Fruit fly (Drosophila melanogaster) whole organism, embryonic: ENCODE measurements around the gene sbr.
A peak's percentile ranks its signal among the peaks of the same experiment; 100 is the strongest.

Experiments used
- B-H1 ChIP-seq: fragments of 200-800 bp; sonication (Bioruptor generic); IDR thresholded peaks from 3 replicates; pipeline ENCODE4 v1.3.6; 2022; ENCODE audit warnings: missing biosample characterization, missing genetic modification characterization
- Bgb ChIP-seq: fragments of 200-800 bp; sonication (Bioruptor generic); IDR thresholded peaks from 2 replicates; pipeline ENCODE4 v1.3.6; 2022; ENCODE audit warnings: missing biosample characterization, missing genetic modification characterization; ENCODE audit not compliant: partially characterized antibody
- CG10979 ChIP-seq: fragments of 200-800 bp; sonication (Bioruptor generic); optimal IDR thresholded peaks from 2 replicates; lab custom pipeline; 2018; ENCODE audit warnings: missing biosample characterization, mild to moderate bottlenecking, missing genetic modification characterization, moderate library complexity
- CG11398 ChIP-seq: fragments of 200-800 bp; sonication (Bioruptor generic); optimal IDR thresholded peaks from 2 replicates; lab custom pipeline; 2016; ENCODE audit warnings: missing biosample characterization, missing genetic modification characterization
- CG11696 ChIP-seq: fragments of 200-800 bp; sonication (Bioruptor generic); IDR thresholded peaks from 2 replicates; pipeline ENCODE4 v1.3.6; 2022; ENCODE audit warnings: missing biosample characterization, missing genetic modification characterization
- CG11723 ChIP-seq: fragments of 200-800 bp; sonication (Bioruptor generic); optimal IDR thresholded peaks from 2 replicates; lab custom pipeline; 2017; ENCODE audit warnings: missing biosample characterization, mild to moderate bottlenecking, missing genetic modification characterization
- CG13624 ChIP-seq: fragments of 200-800 bp; sonication (Bioruptor generic); optimal IDR thresholded peaks from 2 replicates; lab custom pipeline; 2016; ENCODE audit warnings: missing biosample characterization, missing genetic modification characterization
- CG13894 ChIP-seq: fragments of 200-800 bp; sonication (Bioruptor generic); optimal IDR thresholded peaks from 3 replicates; lab custom pipeline; 2018; ENCODE audit warnings: missing biosample characterization, mild to moderate bottlenecking, missing genetic modification characterization, moderate library complexity
- CG15269 ChIP-seq: fragments of 200-800 bp; sonication (Bioruptor generic); optimal IDR thresholded peaks from 2 replicates; lab custom pipeline; 2018; ENCODE audit warnings: missing biosample characterization, mild to moderate bottlenecking, missing genetic modification characterization, moderate library complexity
- CG15514 ChIP-seq: fragments of 200-800 bp; sonication (Bioruptor generic); optimal IDR thresholded peaks from 3 replicates; lab custom pipeline; 2017; ENCODE audit warnings: missing biosample characterization, missing genetic modification characterization, mild to moderate bottlenecking, moderate library complexity, missing genetic modification reagents
- CG17359 ChIP-seq: fragments of 200-800 bp; sonication (Bioruptor generic); optimal IDR thresholded peaks from 3 replicates; lab custom pipeline; 2018; ENCODE audit warnings: missing biosample characterization, mild to moderate bottlenecking, missing genetic modification characterization, moderate library complexity
- CG17385 ChIP-seq: fragments of 200-800 bp; sonication (Bioruptor generic); optimal IDR thresholded peaks from 3 replicates; lab custom pipeline; 2018; ENCODE audit warnings: missing biosample characterization, mild to moderate bottlenecking, missing genetic modification characterization
- CG2129 ChIP-seq: fragments of 200-800 bp; sonication (Bioruptor generic); IDR thresholded peaks from 2 replicates; pipeline ENCODE4 v1.3.6; 2022; ENCODE audit warnings: missing biosample characterization, missing genetic modification characterization; ENCODE audit not compliant: partially characterized antibody
- CG2202 ChIP-seq: fragments of 200-800 bp; sonication (Bioruptor generic); optimal IDR thresholded peaks from 2 replicates; lab custom pipeline; 2018; ENCODE audit warnings: missing biosample characterization, mild to moderate bottlenecking, missing genetic modification characterization
- CG2678 ChIP-seq: fragments of 200-800 bp; sonication (Bioruptor generic); optimal IDR thresholded peaks from 3 replicates; lab custom pipeline; 2019; ENCODE audit warnings: missing biosample characterization, mild to moderate bottlenecking, missing genetic modification characterization, moderate library complexity
- CG2712 ChIP-seq: fragments of 200-800 bp; optimal IDR thresholded peaks from 3 replicates; lab custom pipeline; 2019; ENCODE audit warnings: missing biosample characterization, mild to moderate bottlenecking, missing genetic modification characterization, moderate library complexity
- CG3163 ChIP-seq: fragments of 200-800 bp; sonication (Bioruptor generic); optimal IDR thresholded peaks from 3 replicates; lab custom pipeline; 2016; ENCODE audit warnings: missing biosample characterization, missing genetic modification characterization
- CG4282 ChIP-seq: fragments of 200-800 bp; sonication (Bioruptor generic); optimal IDR thresholded peaks from 2 replicates; lab custom pipeline; 2016; ENCODE audit warnings: missing biosample characterization, missing genetic modification characterization
- CG5180 ChIP-seq: fragments of 200-800 bp; sonication (Bioruptor generic); optimal IDR thresholded peaks from 3 replicates; lab custom pipeline; 2017; ENCODE audit warnings: missing biosample characterization, missing genetic modification characterization, mild to moderate bottlenecking, moderate library complexity, missing genetic modification reagents
- CG6689 ChIP-seq: fragments of 200-800 bp; sonication (Bioruptor generic); IDR thresholded peaks from 2 replicates; pipeline ENCODE4 v1.3.6; 2022; ENCODE audit warnings: missing biosample characterization, missing genetic modification characterization
- CG9817 ChIP-seq: fragments of 200-800 bp; sonication (Bioruptor generic); optimal IDR thresholded peaks from 2 replicates; lab custom pipeline; 2018; ENCODE audit warnings: missing biosample characterization, mild to moderate bottlenecking, missing genetic modification characterization, moderate library complexity
- CG9876 ChIP-seq: fragments of 200-800 bp; sonication (Bioruptor generic); optimal IDR thresholded peaks from 2 replicates; lab custom pipeline; 2016; ENCODE audit warnings: missing biosample characterization, missing genetic modification characterization
- Dp ChIP-seq: fragments of 200-800 bp; sonication (Bioruptor generic); optimal IDR thresholded peaks from 2 replicates; lab custom pipeline; 2018; ENCODE audit warnings: missing biosample characterization, mild to moderate bottlenecking, missing genetic modification characterization, moderate library complexity
- Drgx ChIP-seq: fragments of 200-800 bp; sonication (Bioruptor generic); IDR thresholded peaks from 2 replicates; pipeline ENCODE4 v1.3.6; 2022; ENCODE audit warnings: missing biosample characterization, missing genetic modification characterization
- Myb ChIP-seq: fragments of 200-800 bp; sonication (Bioruptor generic); optimal IDR thresholded peaks from 2 replicates; lab custom pipeline; 2016; ENCODE audit warnings: missing biosample characterization, missing genetic modification characterization
- Sin3A ChIP-seq: fragments of >200 bp; optimal IDR thresholded peaks from 2 replicates; lab custom pipeline; 2018
- TFAM ChIP-seq: fragments of 200-800 bp; sonication (Bioruptor generic); optimal IDR thresholded peaks from 2 replicates; lab custom pipeline; 2017; ENCODE audit warnings: missing biosample characterization, missing genetic modification characterization, inconsistent platforms
- Trl ChIP-seq, 3 experiments: fragments of >200 bp in 2 of 3; fragments of 200-800 bp in 1 of 3; sonication (Bioruptor generic) in 1 of 3; optimal IDR thresholded peaks; 2 replicates in 1 of 3; 3 replicates in 2 of 3; lab custom pipeline; 2016 to 2017; ENCODE audit warnings: missing biosample characterization in 1 of 3, missing genetic modification characterization in 1 of 3
- chif ChIP-seq, 2 experiments: fragments of 200-800 bp; sonication (Bioruptor generic); optimal IDR thresholded peaks; 3 replicates each; lab custom pipeline; 2016; ENCODE audit warnings: missing biosample characterization in 2 of 2, missing genetic modification characterization in 2 of 2
- chinmo ChIP-seq: fragments of 200-800 bp; sonication (Bioruptor generic); IDR thresholded peaks from 4 replicates; pipeline ENCODE4 v1.3.6; 2022; ENCODE audit warnings: missing biosample characterization, missing genetic modification characterization; ENCODE audit not compliant: partially characterized antibody
- cwo ChIP-seq: fragments of 200-800 bp; sonication (Bioruptor generic); optimal IDR thresholded peaks from 3 replicates; lab custom pipeline; 2017; ENCODE audit warnings: missing biosample characterization, missing genetic modification characterization, mild to moderate bottlenecking, moderate library complexity, missing genetic modification reagents
- en ChIP-seq: fragments of 200-800 bp; sonication (Bioruptor generic); optimal IDR thresholded peaks from 2 replicates; lab custom pipeline; 2016; ENCODE audit warnings: missing biosample characterization, missing genetic modification characterization
- exex ChIP-seq: fragments of 200-800 bp; sonication (Bioruptor generic); optimal IDR thresholded peaks from 4 replicates; lab custom pipeline; 2018; ENCODE audit warnings: missing biosample characterization, mild to moderate bottlenecking, missing genetic modification characterization, moderate library complexity
- ftz-f1 ChIP-seq: fragments of 200-800 bp; sonication (Bioruptor generic); optimal IDR thresholded peaks from 2 replicates; lab custom pipeline; 2016; ENCODE audit warnings: missing biosample characterization, missing genetic modification characterization
- ind ChIP-seq: fragments of 200-800 bp; sonication (Bioruptor generic); optimal IDR thresholded peaks from 3 replicates; lab custom pipeline; 2016; ENCODE audit warnings: missing biosample characterization, missing genetic modification characterization
- jigr1 ChIP-seq: fragments of 200-800 bp; sonication (Bioruptor generic); IDR thresholded peaks from 3 replicates; pipeline ENCODE4 v1.3.6; 2022; ENCODE audit warnings: missing biosample characterization, missing genetic modification characterization
- lab ChIP-seq: fragments of 200-800 bp; sonication (Bioruptor generic); optimal IDR thresholded peaks from 3 replicates; lab custom pipeline; 2017; ENCODE audit warnings: missing biosample characterization, missing genetic modification characterization, mild to moderate bottlenecking, moderate library complexity, missing genetic modification reagents
- maf-S ChIP-seq: fragments of 200-800 bp; sonication (Bioruptor generic); optimal IDR thresholded peaks from 2 replicates; lab custom pipeline; 2016; ENCODE audit warnings: missing biosample characterization, missing genetic modification characterization
- nau ChIP-seq: fragments of 200-800 bp; sonication (Bioruptor generic); optimal IDR thresholded peaks from 3 replicates; lab custom pipeline; 2017; ENCODE audit warnings: missing biosample characterization, mild to moderate bottlenecking, missing genetic modification characterization, missing genetic modification reagents
- otp ChIP-seq: fragments of 200-800 bp; sonication (Bioruptor generic); IDR thresholded peaks from 3 replicates; pipeline ENCODE4, ENCODE4 v1.3.6; 2022; ENCODE audit warnings: missing biosample characterization, missing genetic modification characterization
- prd ChIP-seq, 3 experiments: fragments of >200 bp in 2 of 3; fragments of 200-800 bp in 1 of 3; sonication (Bioruptor generic) in 1 of 3; optimal IDR thresholded peaks in 2 of 3; IDR thresholded peaks in 1 of 3; 2 replicates in 2 of 3; 3 replicates in 1 of 3; pipeline versions ENCODE4 v1.3.6 to Lab custom; 2017 to 2022; ENCODE audit warnings: missing biosample characterization in 1 of 3, missing genetic modification characterization in 1 of 3
- scrt ChIP-seq: fragments of 200-800 bp; sonication (Bioruptor generic); optimal IDR thresholded peaks from 2 replicates; lab custom pipeline; 2018; ENCODE audit warnings: missing biosample characterization, mild to moderate bottlenecking, missing genetic modification characterization, moderate library complexity
- shn ChIP-seq: fragments of 200-800 bp; sonication (Bioruptor generic); optimal IDR thresholded peaks from 3 replicates; lab custom pipeline; 2016; ENCODE audit warnings: missing biosample characterization, missing genetic modification characterization
- ssp ChIP-seq: fragments of 200-800 bp; sonication (Bioruptor generic); IDR thresholded peaks from 2 replicates; pipeline ENCODE4 v1.3.6; 2022; ENCODE audit warnings: missing biosample characterization, missing genetic modification characterization
- tup ChIP-seq: fragments of 200-800 bp; sonication (Bioruptor generic); optimal IDR thresholded peaks from 2 replicates; lab custom pipeline; 2016; ENCODE audit warnings: missing biosample characterization, mild to moderate bottlenecking, missing genetic modification characterization, moderate library complexity
- wdn ChIP-seq: fragments of 200-800 bp; sonication (Bioruptor generic); IDR thresholded peaks from 2 replicates; pipeline ENCODE4 v1.3.6; 2022; ENCODE audit warnings: missing biosample characterization, missing genetic modification characterization
- zfh1 ChIP-seq: fragments of 200-800 bp; sonication (Bioruptor generic); IDR thresholded peaks from 3 replicates; pipeline ENCODE4 v1.3.6; 2022; ENCODE audit warnings: missing biosample characterization, missing genetic modification characterization

The sbr gene

dm6 chrX:10806718-10807412 is 40.0 kb downstream of the sbr start (continued):
- TF ChIP-seq prd (optimal IDR thresholded peaks at IDR 0.05; lab: Kevin White, UChicago) (no peak), prd (GFP tag; IDR thresholded peaks at IDR 0.05; lab: Robert Waterston, UW) (no peak), chif (GFP tag; optimal IDR thresholded peaks at IDR 0.05; lab: Kevin White, UChicago) (no peak), CG11398 (GFP tag; lab: Kevin White, UChicago) (no peak), Myb (GFP tag; lab: Kevin White, UChicago) (no peak), CG15269 (tag; lab: Kevin White, UChicago) (no peak), Drgx (GFP tag; lab: Robert Waterston, UW) (no peak), CG5180 (GFP tag; lab: Kevin White, UChicago) (no peak), ftz-f1 (GFP tag; lab: Kevin White, UChicago) (no peak), B-H1 (GFP tag; lab: Robert Waterston, UW) (no peak), CG10979 (no peak), CG6689 (GFP tag; lab: Robert Waterston, UW) (no peak), en (GFP tag; lab: Kevin White, UChicago) (no peak)

dm6 chrX:10805651-10806191 is 41.2 kb downstream of the sbr start:
- TF ChIP-seq Dp (peak; percentile 50), Sin3A (no peak), exex (tag; lab: Kevin White, UChicago) (peak; percentile 46), CG4282 (GFP tag; lab: Kevin White, UChicago) (no peak), CG2129 (no peak; the same call in 1 of the 2 replicates), ssp (GFP tag; lab: Robert Waterston, UW) (no peak), wdn (GFP tag; lab: Robert Waterston, UW) (no peak), CG2202 (tag; lab: Kevin White, UChicago) (no peak), nau (GFP tag; lab: Kevin White, UChicago) (no peak), ind (GFP tag; lab: Kevin White, UChicago) (no peak), Trl (optimal IDR thresholded peaks at IDR 0.05; lab: Kevin White, UChicago) (peak; percentile 66 to 82), Trl (GFP tag; optimal IDR thresholded peaks at IDR 0.05; lab: Kevin White, UChicago) (no peak), CG11696 (GFP tag; lab: Robert Waterston, UW) (no peak), jigr1 (GFP tag; lab: Robert Waterston, UW) (no peak), TFAM (GFP tag; lab: Kevin White, UChicago) (no peak), otp (GFP tag; lab: Robert Waterston, UW) (no peak; the same call in 2 of the 3 replicates), maf-S (no peak), zfh1 (GFP tag; lab: Robert Waterston, UW) (no peak), CG3163 (GFP tag; lab: Kevin White, UChicago) (no peak), CG2712 (tag; lab: Kevin White, UChicago) (no peak), CG17385 (GFP tag; lab: Kevin White, UChicago) (peak; percentile 36), CG13624 (GFP tag; lab: Kevin White, UChicago) (no peak), CG17359 (no peak), CG9876 (GFP tag; lab: Kevin White, UChicago) (no peak), CG13894 (no peak), CG15514 (GFP tag; lab: Kevin White, UChicago) (no peak), chinmo (GFP tag; lab: Robert Waterston, UW) (0 out of 4 replicates have a peak, but pooled peaks have one; percentile 32), scrt (GFP tag; lab: Kevin White, UChicago) (no peak), CG9817 (tag; lab: Kevin White, UChicago) (no peak), CG2678 (tag; lab: Kevin White, UChicago) (no peak), shn (GFP tag; lab: Kevin White, UChicago) (no peak), tup (GFP tag; lab: Kevin White, UChicago) (no peak), cwo (GFP tag; lab: Kevin White, UChicago) (peak; percentile 36), lab (peak; percentile 32), Bgb (GFP tag; lab: Robert Waterston, UW) (no peak), CG11723 (GFP tag; lab: Kevin White, UChicago) (no peak)
